Fruit fly (Drosophila melanogaster) Kc167 (cell line): ENCODE measurements around the gene CG43689.

Source experiments
- Myc ChIP-seq: fragments of >200 bp; optimal IDR thresholded peaks from 2 replicates; lab custom pipeline; 2017; ENCODE audit warnings: missing external identifiers
- h ChIP-seq: fragments of >200 bp; optimal IDR thresholded peaks from 3 replicates; lab custom pipeline; 2018; ENCODE audit warnings: missing external identifiers
- insv ChIP-seq: fragments of >200 bp; optimal IDR thresholded peaks from 3 replicates; lab custom pipeline; 2018; ENCODE audit warnings: missing external identifiers
- psq ChIP-seq: fragments of >200 bp; optimal IDR thresholded peaks from 2 replicates; lab custom pipeline; 2017; ENCODE audit warnings: missing external identifiers
- ttk ChIP-seq: sonication (Bioruptor generic); optimal IDR thresholded peaks from 2 replicates; lab custom pipeline; 2017; ENCODE audit warnings: missing external identifiers

- TF ChIP-seq ttk (lab: Kevin White, UChicago) (no peak), insv (no peak), h (lab: Kevin White, UChicago) (no peak), Myc (no peak), psq (lab: Kevin White, UChicago) (no peak)
These were observed 31.9 kb downstream of the CG43689 start for dm6 chrX:4107261-4108113.
